Fruit fly (Drosophila melanogaster): ENCODE results near the gene CG14182.

CG14182 gene

dm6 chr3L:19994015-19994414 is 14.4 kb upstream of the CG14182 start:
- TF ChIP-seq Dll (optimal IDR thresholded peaks at IDR 0.05) (no peak), CG8478 (optimal IDR thresholded peaks at IDR 0.05) (no peak), usp (GFP tag; optimal IDR thresholded peaks at IDR 0.05) (no peak), pan (optimal IDR thresholded peaks at IDR 0.05) (no peak), EcR (GFP tag; optimal IDR thresholded peaks at IDR 0.05) (no peak), psq (optimal IDR thresholded peaks at IDR 0.05) (no peak)

dm6 chr3L:19991714-19992231 is 12.2 kb upstream of the CG14182 start, which contains the start of the genes CG7646 and Nca:
CG7646 (plus strand) TSS chr3L:19991887.
Nca (plus strand) TSS chr3L:19991887.
- TF ChIP-seq EcR (GFP tag; optimal IDR thresholded peaks at IDR 0.05) (no peak), pan (optimal IDR thresholded peaks at IDR 0.05) (no peak), psq (optimal IDR thresholded peaks at IDR 0.05) (no peak), Dll (optimal IDR thresholded peaks at IDR 0.05) (no peak), usp (GFP tag; optimal IDR thresholded peaks at IDR 0.05) (no peak), CG8478 (optimal IDR thresholded peaks at IDR 0.05) (no peak)

dm6 chr3L:19991120-19991519 is 11.5 kb upstream of the CG14182 start, which contains the start of gene fln:
fln (minus strand) TSS chr3L:19991220.
- TF ChIP-seq CG8478 (optimal IDR thresholded peaks at IDR 0.05) (no peak), psq (optimal IDR thresholded peaks at IDR 0.05) (no peak), EcR (GFP tag; optimal IDR thresholded peaks at IDR 0.05) (no peak), pan (optimal IDR thresholded peaks at IDR 0.05) (no peak), usp (GFP tag; optimal IDR thresholded peaks at IDR 0.05) (no peak), Dll (optimal IDR thresholded peaks at IDR 0.05) (no peak)

dm6 chr3L:19988891-19989290 is 9.3 kb upstream of the CG14182 start, which contains the start of gene Csas:
Csas (minus strand) TSS chr3L:19988991.
- TF ChIP-seq usp (GFP tag; optimal IDR thresholded peaks at IDR 0.05) = no peak
- TF ChIP-seq Dll (optimal IDR thresholded peaks at IDR 0.05) = no peak
- no peak for TF ChIP-seq EcR (GFP tag; optimal IDR thresholded peaks at IDR 0.05)
- TF ChIP-seq CG8478 (optimal IDR thresholded peaks at IDR 0.05) = no peak
- TF ChIP-seq psq (optimal IDR thresholded peaks at IDR 0.05) = no peak
- TF ChIP-seq pan (optimal IDR thresholded peaks at IDR 0.05) = no peak

dm6 chr3L:19985768-19986167 is 6.2 kb upstream of the CG14182 start, which contains the start of the genes hale and schuy:
hale (minus strand) TSS chr3L:19985868.
schuy (plus strand) TSS chr3L:19986093.
- TF ChIP-seq Dll (optimal IDR thresholded peaks at IDR 0.05) = no peak
- no peak for TF ChIP-seq usp (GFP tag; optimal IDR thresholded peaks at IDR 0.05)
- no peak for TF ChIP-seq CG8478 (optimal IDR thresholded peaks at IDR 0.05)
- no peak for TF ChIP-seq EcR (GFP tag; optimal IDR thresholded peaks at IDR 0.05)
- TF ChIP-seq psq (optimal IDR thresholded peaks at IDR 0.05) = no peak
- no peak for TF ChIP-seq pan (optimal IDR thresholded peaks at IDR 0.05)

dm6 chr3L:19981385-19981784 is 1.8 kb upstream of the CG14182 start, which contains the start of gene CG17732:
CG17732 (plus strand) TSS chr3L:19981685.
- TF ChIP-seq pan (optimal IDR thresholded peaks at IDR 0.05) (no peak), psq (optimal IDR thresholded peaks at IDR 0.05) (no peak), EcR (GFP tag; optimal IDR thresholded peaks at IDR 0.05) (no peak), CG8478 (optimal IDR thresholded peaks at IDR 0.05) (no peak), Dll (optimal IDR thresholded peaks at IDR 0.05) (no peak), usp (GFP tag; optimal IDR thresholded peaks at IDR 0.05) (no peak)

- TF ChIP-seq EcR (GFP tag; optimal IDR thresholded peaks at IDR 0.05) (no peak), usp (GFP tag; optimal IDR thresholded peaks at IDR 0.05) (no peak), CG8478 (optimal IDR thresholded peaks at IDR 0.05) (no peak), Dll (optimal IDR thresholded peaks at IDR 0.05) (no peak), psq (optimal IDR thresholded peaks at IDR 0.05) (no peak), pan (optimal IDR thresholded peaks at IDR 0.05) (no peak)
These were observed 1.5 kb downstream of the CG14182 start for dm6 chr3L:19978088-19978487.

dm6 chr3L:19968725-19969598 is 10.7 kb downstream of the CG14182 start:
- TF ChIP-seq CG8478 (optimal IDR thresholded peaks at IDR 0.05) (no peak), usp (GFP tag; optimal IDR thresholded peaks at IDR 0.05) (no peak), pan (optimal IDR thresholded peaks at IDR 0.05) (no peak), psq (optimal IDR thresholded peaks at IDR 0.05) (no peak), EcR (GFP tag; optimal IDR thresholded peaks at IDR 0.05) (no peak), Dll (optimal IDR thresholded peaks at IDR 0.05) (no peak)

- TF ChIP-seq CG8478 (optimal IDR thresholded peaks at IDR 0.05) (no peak), psq (optimal IDR thresholded peaks at IDR 0.05) (no peak), EcR (GFP tag; optimal IDR thresholded peaks at IDR 0.05) (no peak), Dll (optimal IDR thresholded peaks at IDR 0.05) (no peak), usp (GFP tag; optimal IDR thresholded peaks at IDR 0.05) (no peak), pan (optimal IDR thresholded peaks at IDR 0.05) (no peak)
These were observed 17.8 kb downstream of the CG14182 start for dm6 chr3L:19961805-19962204.

dm6 chr3L:19955699-19956098 is 23.9 kb downstream of the CG14182 start, which contains the start of gene CG42263:
CG42263 (minus strand) TSS chr3L:19955799.
- TF ChIP-seq Dll (optimal IDR thresholded peaks at IDR 0.05) (no peak), CG8478 (optimal IDR thresholded peaks at IDR 0.05) (no peak), usp (GFP tag; optimal IDR thresholded peaks at IDR 0.05) (no peak), psq (optimal IDR thresholded peaks at IDR 0.05) (no peak), pan (optimal IDR thresholded peaks at IDR 0.05) (no peak), EcR (GFP tag; optimal IDR thresholded peaks at IDR 0.05) (no peak)

- TF ChIP-seq usp (GFP tag; optimal IDR thresholded peaks at IDR 0.05) = no peak
- no peak for TF ChIP-seq psq (optimal IDR thresholded peaks at IDR 0.05)
- TF ChIP-seq EcR (GFP tag; optimal IDR thresholded peaks at IDR 0.05) = no peak
- no peak for TF ChIP-seq CG8478 (optimal IDR thresholded peaks at IDR 0.05)
- TF ChIP-seq pan (optimal IDR thresholded peaks at IDR 0.05) = no peak
- no peak for TF ChIP-seq Dll (optimal IDR thresholded peaks at IDR 0.05)
These were observed 25.2 kb downstream of the CG14182 start, which contains the start of gene CG42654 for dm6 chr3L:19954426-19954825. CG42654 (minus strand) TSS chr3L:19954526.
